Worm (Caenorhabditis elegans) whole organism, L2 larva: ENCODE results near the gene Y110A2AL.7.

Experiments
- F13H6.1 ChIP-seq: sonication (generic microtip); optimal IDR thresholded peaks from 2 replicates; lab custom pipeline; 2016; ENCODE audit warnings: missing genetic modification characterization, missing compliant biosample characterization
- R02D3.7 ChIP-seq: fragments of 150-350 bp; optimal IDR thresholded peaks from 2 replicates; lab custom pipeline; 2014; ENCODE audit warnings: missing biosample characterization, missing genetic modification characterization
- ZK546.5 ChIP-seq: sonication (generic microtip); optimal IDR thresholded peaks from 2 replicates; lab custom pipeline; 2017; ENCODE audit warnings: missing biosample characterization, missing genetic modification characterization
- blmp-1 ChIP-seq: sonication (generic microtip); optimal IDR thresholded peaks from 2 replicates; lab custom pipeline; 2017; ENCODE audit warnings: missing genetic modification characterization, mild to moderate bottlenecking, missing compliant biosample characterization, antibody characterized with exemption, moderate library complexity; ENCODE audit not compliant: insufficient read depth
- ceh-16 ChIP-seq: fragments of 150-350 bp; optimal IDR thresholded peaks from 2 replicates; lab custom pipeline; 2014; ENCODE audit warnings: missing biosample characterization, missing genetic modification characterization
- elt-1 ChIP-seq: fragments of 150-350 bp; optimal IDR thresholded peaks from 2 replicates; lab custom pipeline; 2014; ENCODE audit warnings: missing biosample characterization, missing genetic modification characterization
- elt-3 ChIP-seq: sonication (generic microtip); optimal IDR thresholded peaks from 2 replicates; lab custom pipeline; 2017; ENCODE audit warnings: missing biosample characterization, missing genetic modification characterization
- gmeb-1 ChIP-seq: fragments of 150-350 bp; optimal IDR thresholded peaks from 2 replicates; lab custom pipeline; 2014; ENCODE audit warnings: missing biosample characterization, missing genetic modification characterization
- lin-13 ChIP-seq: fragments of 150-350 bp; optimal IDR thresholded peaks from 2 replicates; lab custom pipeline; 2014; ENCODE audit warnings: missing biosample characterization, missing genetic modification reagents, missing genetic modification characterization
- lsy-2 ChIP-seq, 2 experiments: fragments of 150-350 bp in 1 of 2; sonication (generic microtip) in 1 of 2; optimal IDR thresholded peaks; 2 replicates each; lab custom pipeline; 2014 to 2017; ENCODE audit warnings: missing biosample characterization in 2 of 2, missing genetic modification characterization in 2 of 2
- mab-5 ChIP-seq: fragments of 150-350 bp; optimal IDR thresholded peaks from 2 replicates; lab custom pipeline; 2014; ENCODE audit warnings: missing biosample characterization, missing genetic modification characterization
- mbf-1 ChIP-seq: sonication (generic microtip); optimal IDR thresholded peaks from 2 replicates; lab custom pipeline; 2017; ENCODE audit warnings: missing biosample characterization, missing genetic modification characterization
- mdl-1 ChIP-seq, 2 experiments: fragments of 150-350 bp in 1 of 2; sonication (generic microtip) in 1 of 2; optimal IDR thresholded peaks; 2 replicates each; lab custom pipeline; 2017; ENCODE audit warnings: missing biosample characterization in 2 of 2, missing genetic modification characterization in 2 of 2
- nhr-10 ChIP-seq: sonication (generic microtip); optimal IDR thresholded peaks from 2 replicates; lab custom pipeline; 2017; ENCODE audit warnings: missing biosample characterization, missing genetic modification characterization
- nhr-12 ChIP-seq: fragments of 150-350 bp; optimal IDR thresholded peaks from 2 replicates; lab custom pipeline; 2014; ENCODE audit warnings: missing biosample characterization, missing genetic modification characterization
- nhr-129 ChIP-seq: fragments of 150-350 bp; optimal IDR thresholded peaks from 2 replicates; lab custom pipeline; 2014; ENCODE audit warnings: missing biosample characterization, missing genetic modification characterization
- nhr-21 ChIP-seq: fragments of 150-350 bp; optimal IDR thresholded peaks from 2 replicates; lab custom pipeline; 2014; ENCODE audit warnings: missing biosample characterization, missing genetic modification characterization
- nhr-23 ChIP-seq: fragments of 150-350 bp; optimal IDR thresholded peaks from 2 replicates; lab custom pipeline; 2014; ENCODE audit warnings: missing biosample characterization, missing genetic modification reagents, missing genetic modification characterization
- nhr-6 ChIP-seq: fragments of 150-350 bp; optimal IDR thresholded peaks from 2 replicates; lab custom pipeline; 2014; ENCODE audit warnings: missing biosample characterization, missing genetic modification characterization
- nhr-77 ChIP-seq: fragments of 150-350 bp; optimal IDR thresholded peaks from 2 replicates; lab custom pipeline; 2014; ENCODE audit warnings: missing biosample characterization, missing genetic modification characterization
- peb-1 ChIP-seq: fragments of 150-350 bp; optimal IDR thresholded peaks from 2 replicates; lab custom pipeline; 2014; ENCODE audit warnings: missing biosample characterization, missing genetic modification characterization
- sem-4 ChIP-seq: fragments of 150-350 bp; optimal IDR thresholded peaks from 2 replicates; lab custom pipeline; 2014; ENCODE audit warnings: missing biosample characterization, missing genetic modification reagents, missing genetic modification characterization
- skn-1 ChIP-seq: sonication (generic microtip); optimal IDR thresholded peaks from 2 replicates; lab custom pipeline; 2017; ENCODE audit warnings: missing biosample characterization, missing genetic modification characterization
- sma-3 ChIP-seq: sonication (generic microtip); optimal IDR thresholded peaks from 2 replicates; lab custom pipeline; 2016; ENCODE audit warnings: missing genetic modification reagents, missing genetic modification characterization, missing compliant biosample characterization
- sma-9 ChIP-seq, 2 experiments: fragments of 150-350 bp in 1 of 2; sonication (generic microtip) in 1 of 2; optimal IDR thresholded peaks; 2 replicates each; lab custom pipeline; 2014 to 2016; ENCODE audit warnings: missing genetic modification characterization in 2 of 2, mild to moderate bottlenecking in 1 of 2, missing biosample characterization in 1 of 2, missing compliant biosample characterization in 1 of 2, missing genetic modification reagents in 1 of 2, moderate library complexity in 1 of 2
- snpc-4 ChIP-seq: fragments of 150-350 bp; optimal IDR thresholded peaks from 2 replicates; lab custom pipeline; 2014; ENCODE audit warnings: missing biosample characterization, missing genetic modification characterization
- unc-55 ChIP-seq: fragments of 150-350 bp; sonication (generic microtip); optimal IDR thresholded peaks from 3 replicates; lab custom pipeline; 2014; ENCODE audit warnings: missing biosample characterization, missing genetic modification reagents, missing genetic modification characterization
- zag-1 ChIP-seq: fragments of 150-350 bp; optimal IDR thresholded peaks from 2 replicates; lab custom pipeline; 2014; ENCODE audit warnings: missing biosample characterization, missing genetic modification characterization
- ztf-1 ChIP-seq: fragments of 200-800 bp; sonication (Bioruptor generic); conservative IDR thresholded peaks from 2 replicates; pipeline ENCODE4 v1.3.6; 2022; ENCODE audit warnings: missing genetic modification characterization, missing compliant biosample characterization
- ztf-11 ChIP-seq: sonication (generic microtip); optimal IDR thresholded peaks from 2 replicates; lab custom pipeline; 2017; ENCODE audit warnings: missing biosample characterization, missing genetic modification characterization
- ztf-4 ChIP-seq: fragments of 150-350 bp; optimal IDR thresholded peaks from 2 replicates; lab custom pipeline; 2014; ENCODE audit warnings: missing biosample characterization, missing genetic modification characterization

The Y110A2AL.7 gene

DNA sequence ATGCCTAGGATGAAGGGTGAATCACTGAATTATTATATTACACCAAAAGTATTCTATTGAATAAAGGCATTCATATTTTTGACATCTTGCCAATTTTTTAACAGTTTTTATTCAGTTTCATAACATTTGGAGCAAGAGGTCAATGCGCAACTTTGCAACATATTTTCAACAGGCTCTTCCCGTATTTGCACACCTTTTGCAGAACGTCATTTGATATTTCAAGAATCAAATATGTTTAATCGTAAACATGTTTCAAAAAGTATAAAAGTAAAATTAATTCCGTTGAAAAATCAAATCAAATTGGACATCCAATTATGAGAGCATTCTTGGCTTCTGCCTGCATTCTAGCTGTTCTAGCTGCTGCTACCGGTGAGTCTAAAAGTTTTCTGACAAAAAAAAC lies 24.7 kb upstream of the Y110A2AL.7 start, which contains the start of gene Y110A2AL.2:
TSS of gene Y110A2AL.2 (plus strand) at position 301 of the 400 bp plus-strand sequence.
- TF ChIP-seq mab-5 (tag; lab: Kevin White, UChicago): no peak
- no peak for TF ChIP-seq nhr-21 (tag; lab: Kevin White, UChicago)
- TF ChIP-seq nhr-10 (tag; lab: Kevin White, UChicago): no peak
- TF ChIP-seq peb-1 (tag; lab: Kevin White, UChicago): no peak
- TF ChIP-seq skn-1 (tag; lab: Kevin White, UChicago): no peak
- no peak for TF ChIP-seq sem-4 (tag; lab: Kevin White, UChicago)
- no peak for TF ChIP-seq elt-1 (tag; lab: Kevin White, UChicago)
- no peak for TF ChIP-seq mdl-1 (tag; optimal IDR thresholded peaks at IDR 0.05; lab: Kevin White, UChicago)
- TF ChIP-seq zag-1 (tag; lab: Kevin White, UChicago): no peak
- TF ChIP-seq ztf-4 (tag; lab: Kevin White, UChicago): no peak
- no peak for TF ChIP-seq R02D3.7 (tag; lab: Kevin White, UChicago)
- no peak for TF ChIP-seq F13H6.1 (tag; lab: Kevin White, UChicago)
- no peak for TF ChIP-seq gmeb-1 (tag; lab: Kevin White, UChicago)
- no peak for TF ChIP-seq nhr-12
- no peak for TF ChIP-seq sma-9 (GFP tag; optimal IDR thresholded peaks at IDR 0.05; lab: Kevin White, UChicago)
- TF ChIP-seq sma-9 (tag; optimal IDR thresholded peaks at IDR 0.05; lab: Kevin White, UChicago): no peak

ce11 chrII:2866541-2867124 lies 23.6 kb upstream of the Y110A2AL.7 start, which contains the start of the genes Y110A2AL.9 and Y110A2AL.3:
Y110A2AL.9 (minus strand) TSS chrII:2866641.
Y110A2AL.3 (plus strand) TSS chrII:2867074.
- TF ChIP-seq nhr-23 (tag; lab: Kevin White, UChicago): no peak
- TF ChIP-seq lsy-2 (tag; optimal IDR thresholded peaks at IDR 0.05; lab: Kevin White, UChicago): no peak
- no peak for TF ChIP-seq nhr-77
- no peak for TF ChIP-seq snpc-4 (tag; lab: Kevin White, UChicago)
- TF ChIP-seq blmp-1: no peak
- TF ChIP-seq gmeb-1 (tag; lab: Kevin White, UChicago): no peak
- TF ChIP-seq elt-1 (tag; lab: Kevin White, UChicago): no peak
- TF ChIP-seq sma-9 (GFP tag; optimal IDR thresholded peaks at IDR 0.05; lab: Kevin White, UChicago): no peak
- TF ChIP-seq sma-9 (tag; optimal IDR thresholded peaks at IDR 0.05; lab: Kevin White, UChicago): no peak
- TF ChIP-seq nhr-6: no peak
- TF ChIP-seq lin-13 (GFP tag; lab: Kevin White, UChicago): no peak
- TF ChIP-seq ztf-11 (tag; lab: Kevin White, UChicago): no peak
- TF ChIP-seq ZK546.5 (tag; lab: Kevin White, UChicago): no peak
- TF ChIP-seq mdl-1 (tag; optimal IDR thresholded peaks at IDR 0.05; lab: Kevin White, UChicago): no peak
- TF ChIP-seq nhr-21 (tag; lab: Kevin White, UChicago): no peak
- TF ChIP-seq unc-55 (GFP tag; lab: Kevin White, UChicago): no peak
- no peak for TF ChIP-seq peb-1 (tag; lab: Kevin White, UChicago)

- TF ChIP-seq elt-3 (tag; lab: Kevin White, UChicago) (no peak), ceh-16 (no peak), peb-1 (tag; lab: Kevin White, UChicago) (no peak), nhr-10 (tag; lab: Kevin White, UChicago) (no peak), mdl-1 (tag; optimal IDR thresholded peaks at IDR 0.05; lab: Kevin White, UChicago) (no peak), mab-5 (tag; lab: Kevin White, UChicago) (no peak), zag-1 (tag; lab: Kevin White, UChicago) (no peak), R02D3.7 (tag; lab: Kevin White, UChicago) (no peak), gmeb-1 (tag; lab: Kevin White, UChicago) (no peak), lsy-2 (tag; optimal IDR thresholded peaks at IDR 0.05; lab: Kevin White, UChicago) (no peak), sma-3 (GFP tag; lab: Kevin White, UChicago) (no peak), skn-1 (tag; lab: Kevin White, UChicago) (no peak), nhr-129 (no peak), nhr-12 (no peak)
These were observed 22.4 kb upstream of the Y110A2AL.7 start for ce11 chrII:2865355-2865754.

DNA sequence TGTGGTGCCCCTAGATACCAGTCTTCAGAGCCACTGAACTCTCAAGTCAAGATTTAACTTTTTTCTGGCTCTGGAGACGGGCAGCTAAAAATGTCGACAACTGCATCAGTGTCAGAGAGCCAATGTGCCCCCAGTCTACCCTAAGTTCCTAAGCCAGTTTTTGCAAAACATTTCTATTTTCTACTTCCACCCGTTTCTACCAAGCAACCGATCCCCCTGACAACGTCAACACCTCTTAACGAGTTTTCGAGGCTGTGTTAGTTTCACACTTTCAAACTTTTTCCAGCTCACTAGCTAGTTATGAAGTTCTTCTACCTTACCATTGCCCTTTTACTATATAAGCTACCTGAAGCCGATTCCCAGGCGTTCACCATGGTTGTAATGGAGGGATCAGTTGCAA lies 21.2 kb upstream of the Y110A2AL.7 start, which contains the start of gene Y110A2AL.5:
TSS of gene Y110A2AL.5 (plus strand) at position 301 of the 400 bp plus-strand sequence.
- TF ChIP-seq ZK546.5 (tag; lab: Kevin White, UChicago) (no peak), blmp-1 (no peak), ceh-16 (no peak), ztf-1 (no peak), lsy-2 (tag; optimal IDR thresholded peaks at IDR 0.05; lab: Kevin White, UChicago) (no peak), mdl-1 (tag; optimal IDR thresholded peaks at IDR 0.05; lab: Kevin White, UChicago) (no peak), R02D3.7 (tag; lab: Kevin White, UChicago) (no peak), unc-55 (GFP tag; lab: Kevin White, UChicago) (no peak), mbf-1 (no peak), nhr-6 (no peak)
